Worm (Caenorhabditis elegans): ENCODE results near the gene cutl-4.

- no peak for TF ChIP-seq hnd-1 (tag; optimal IDR thresholded peaks at IDR 0.05)
- TF ChIP-seq flt-1 (GFP tag; IDR thresholded peaks at IDR 0.05) = no peak
- TF ChIP-seq tbx-37 (GFP tag; conservative IDR thresholded peaks at IDR 0.05) = no peak
- TF ChIP-seq B0310.2 (tag; optimal IDR thresholded peaks at IDR 0.05) = no peak
- TF ChIP-seq ets-7 (tag; optimal IDR thresholded peaks at IDR 0.05) = no peak
Measured at ce11 chrV:17746959-17747358, 7.3 kb upstream of the cutl-4 start, which contains the start of gene twk-36.
